Worm (Caenorhabditis elegans) whole organism, midembryonic: Measurements from ENCODE around the gene F23B12.1.

Experiments used
- cog-1 ChIP-seq: sonication (generic microtip); optimal IDR thresholded peaks from 2 replicates; lab custom pipeline; 2016; ENCODE audit warnings: missing genetic modification characterization, missing compliant biosample characterization
- klf-2 ChIP-seq: fragments of 200-800 bp; sonication (Bioruptor generic); conservative IDR thresholded peaks from 2 replicates; pipeline ENCODE4 v1.3.6; 2022; ENCODE audit warnings: missing genetic modification reagents, missing genetic modification characterization, missing compliant biosample characterization
- ref-1 ChIP-seq: fragments of 200-800 bp; sonication (Bioruptor generic); conservative IDR thresholded peaks from 2 replicates; pipeline ENCODE4 v1.3.6; 2022; ENCODE audit warnings: missing genetic modification reagents, missing genetic modification characterization, missing compliant biosample characterization
- ztf-29 ChIP-seq: fragments of 200-800 bp; sonication (Bioruptor generic); IDR thresholded peaks from 2 replicates; pipeline ENCODE4 v1.3.6; 2022; ENCODE audit warnings: missing genetic modification reagents, missing genetic modification characterization, missing compliant biosample characterization

DNA sequence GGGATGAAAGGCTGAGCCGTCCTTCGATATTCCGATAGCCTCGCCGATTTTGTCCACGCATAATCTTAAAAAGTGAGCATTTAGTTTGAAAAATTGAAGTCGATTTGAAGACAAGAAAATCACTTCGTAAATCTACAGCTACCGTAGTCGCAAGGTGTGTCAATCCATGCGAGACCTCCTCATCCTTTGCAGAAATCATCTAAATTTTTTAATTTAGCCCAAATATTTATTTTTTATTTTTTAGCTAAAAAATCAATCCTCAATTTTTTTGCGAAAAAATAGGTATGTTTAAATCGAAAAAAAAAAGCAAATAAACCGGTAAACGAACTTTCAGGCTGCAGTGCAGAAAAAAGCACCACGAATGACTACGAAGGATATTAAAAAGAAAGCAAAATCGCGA, 11.2 kb upstream of the F23B12.1 start, which contains the start of the genes nxf-2 and set-31:
- TF ChIP-seq cog-1 (tag; lab: Kevin White, UChicago) (no peak), klf-2 (GFP tag; lab: Robert Waterston, UW) (no peak), ztf-29 (no peak), ref-1 (GFP tag; lab: Robert Waterston, UW) (no peak)
